Worm (Caenorhabditis elegans) whole organism, midembryonic: ENCODE results near the gene pitr-3.
A peak's percentile ranks its signal among the peaks of the same experiment; 100 is the strongest.

Experiments used
- T22C8.4 ChIP-seq: fragments of 200-800 bp; sonication (Bioruptor generic); IDR thresholded peaks from 2 replicates; pipeline ENCODE4 v1.3.6; 2022; ENCODE audit warnings: missing genetic modification characterization, missing compliant biosample characterization
- cog-1 ChIP-seq: sonication (generic microtip); optimal IDR thresholded peaks from 2 replicates; lab custom pipeline; 2016; ENCODE audit warnings: missing genetic modification characterization, missing compliant biosample characterization
- flt-1 ChIP-seq: fragments of 200-800 bp; sonication (Bioruptor generic); IDR thresholded peaks from 2 replicates; pipeline ENCODE4 v1.3.6; 2022; ENCODE audit warnings: missing genetic modification characterization, missing compliant biosample characterization
- klf-2 ChIP-seq: fragments of 200-800 bp; sonication (Bioruptor generic); conservative IDR thresholded peaks from 2 replicates; pipeline ENCODE4 v1.3.6; 2022; ENCODE audit warnings: missing genetic modification reagents, missing genetic modification characterization, missing compliant biosample characterization
- ref-1 ChIP-seq: fragments of 200-800 bp; sonication (Bioruptor generic); conservative IDR thresholded peaks from 2 replicates; pipeline ENCODE4 v1.3.6; 2022; ENCODE audit warnings: missing genetic modification reagents, missing genetic modification characterization, missing compliant biosample characterization
- tab-1 ChIP-seq: fragments of 200-800 bp; sonication (Bioruptor generic); IDR thresholded peaks from 2 replicates; pipeline ENCODE4 v1.3.6; 2022; ENCODE audit warnings: missing genetic modification characterization, missing compliant biosample characterization
- ztf-23 ChIP-seq: fragments of 200-800 bp; sonication (Bioruptor generic); IDR thresholded peaks from 2 replicates; pipeline ENCODE4 v1.3.6; 2022; ENCODE audit warnings: missing genetic modification reagents, missing genetic modification characterization, missing compliant biosample characterization
- ztf-29 ChIP-seq: fragments of 200-800 bp; sonication (Bioruptor generic); IDR thresholded peaks from 2 replicates; pipeline ENCODE4 v1.3.6; 2022; ENCODE audit warnings: missing genetic modification reagents, missing genetic modification characterization, missing compliant biosample characterization

The pitr-3 gene

ce11 chrV:9092209-9092608 lies 49.0 kb downstream of the pitr-3 start, which contains the start of gene T27E4.1:
T27E4.1 (plus strand) TSS chrV:9092345.
- TF ChIP-seq ztf-23: no peak
- no peak for TF ChIP-seq flt-1 (GFP tag; lab: Robert Waterston, UW)
- no peak for TF ChIP-seq cog-1
- TF ChIP-seq klf-2 (GFP tag; lab: Robert Waterston, UW): no peak
- TF ChIP-seq tab-1 (GFP tag; lab: Robert Waterston, UW): no peak
- TF ChIP-seq T22C8.4 (GFP tag; lab: Robert Waterston, UW): no peak
- no peak for TF ChIP-seq ztf-29 (GFP tag; lab: Robert Waterston, UW)
- TF ChIP-seq ref-1 (GFP tag; lab: Robert Waterston, UW): no peak

ce11 chrV:9090824-9091798 lies 50.1 kb downstream of the pitr-3 start:
- 0 out of 2 replicates have a peak, but pooled peaks have one; percentile 8 for TF ChIP-seq tab-1 (GFP tag; lab: Robert Waterston, UW)
